Fruit fly (Drosophila melanogaster): Measurements from ENCODE around the gene CG33177.
A peak's percentile ranks its signal among the peaks of the same experiment; 100 is the strongest.

CG33177 gene

DNA sequence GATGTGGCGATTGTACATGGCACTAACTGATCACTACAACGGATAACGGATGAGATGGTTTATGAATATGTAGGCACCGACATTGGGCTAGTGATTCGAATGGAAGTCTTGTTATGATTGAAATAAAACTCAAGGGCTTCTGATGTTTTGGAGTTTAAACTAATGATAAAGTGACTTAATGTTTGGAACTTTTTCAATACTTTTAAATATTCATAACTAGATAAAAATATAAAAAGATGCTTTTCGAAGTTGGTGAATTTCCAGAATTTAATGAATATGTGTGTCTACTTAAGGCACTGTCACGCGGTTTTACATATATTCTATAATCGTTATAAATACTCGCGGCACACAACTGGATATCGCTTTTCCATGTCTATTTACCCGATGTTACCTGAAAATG, 14.8 kb downstream of the CG33177 start, which contains the start of gene CG9072:
TSS of gene CG9072 (minus strand) at position 101 of the 400 bp plus-strand sequence.
- no peak for TF ChIP-seq CG17801 (GFP tag; optimal IDR thresholded peaks at IDR 0.05; ENCODE audit: partially characterized antibody)

DNA sequence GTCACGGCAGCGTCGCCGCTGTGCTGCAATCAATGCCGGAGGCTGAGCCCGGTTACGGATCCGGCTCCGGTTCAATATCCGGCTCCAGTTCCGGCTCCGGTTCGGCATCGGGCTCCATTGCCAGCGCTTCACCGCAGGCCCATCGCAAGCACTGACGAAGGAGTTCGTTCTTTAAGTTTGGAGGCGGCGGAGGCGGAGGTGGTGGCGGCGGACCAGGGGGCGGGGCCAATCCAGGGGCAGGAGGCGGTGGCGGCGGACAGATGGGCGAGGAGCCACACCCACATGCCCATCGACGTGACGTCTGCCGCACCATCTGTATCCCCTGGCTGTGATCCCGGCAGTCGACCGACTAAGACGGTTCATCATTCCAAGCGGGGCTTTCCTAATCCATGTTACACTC, 30.7 kb downstream of the CG33177 start:
- no peak for TF ChIP-seq CG17801 (GFP tag; optimal IDR thresholded peaks at IDR 0.05; ENCODE audit: partially characterized antibody)

DNA sequence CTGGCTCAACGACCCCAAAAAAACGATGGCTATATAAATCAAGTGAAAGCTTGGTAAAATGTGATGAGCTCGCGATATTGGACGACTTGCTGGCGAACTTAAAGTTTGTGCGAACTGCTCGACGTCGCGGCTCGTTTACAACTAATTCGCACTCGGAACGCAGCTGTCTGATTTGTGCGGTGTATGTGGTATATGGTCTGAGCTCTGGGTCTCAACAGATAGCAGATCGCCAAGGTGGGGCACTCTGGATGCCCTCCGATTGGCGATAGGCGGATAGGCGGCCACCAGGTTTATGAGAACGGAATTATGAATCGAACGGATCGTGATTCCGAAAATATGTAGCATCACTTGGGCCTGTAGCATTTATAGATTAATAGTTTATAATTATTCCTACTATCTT, 35.2 kb downstream of the CG33177 start, which contains the start of gene Cyp4s3:
TSS of gene Cyp4s3 (minus strand) at position 146 of the 400 bp plus-strand sequence.
- TF ChIP-seq CG17801 (GFP tag; optimal IDR thresholded peaks at IDR 0.05; ENCODE audit: partially characterized antibody) = no peak

DNA sequence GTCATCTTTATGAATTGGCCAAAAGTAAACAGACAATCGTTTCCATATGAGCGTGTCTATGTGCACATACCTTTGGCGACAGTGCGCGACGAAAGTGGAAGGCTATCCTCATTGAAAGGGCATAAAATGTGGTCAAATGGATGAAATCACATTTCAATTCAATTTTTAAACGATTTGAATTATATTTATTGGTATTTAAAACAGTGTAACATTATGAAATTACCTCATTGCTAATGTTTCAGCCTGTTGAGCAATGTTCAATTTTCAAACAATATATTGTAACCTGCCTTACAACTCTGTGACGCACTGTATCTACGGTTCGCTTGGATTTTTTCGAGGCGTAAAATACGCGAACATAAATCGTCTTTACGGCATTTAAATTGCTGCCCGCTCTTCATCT, 38.9 kb downstream of the CG33177 start:
- peak; percentile 1 for TF ChIP-seq CG17801 (GFP tag; optimal IDR thresholded peaks at IDR 0.05; ENCODE audit: partially characterized antibody)

DNA sequence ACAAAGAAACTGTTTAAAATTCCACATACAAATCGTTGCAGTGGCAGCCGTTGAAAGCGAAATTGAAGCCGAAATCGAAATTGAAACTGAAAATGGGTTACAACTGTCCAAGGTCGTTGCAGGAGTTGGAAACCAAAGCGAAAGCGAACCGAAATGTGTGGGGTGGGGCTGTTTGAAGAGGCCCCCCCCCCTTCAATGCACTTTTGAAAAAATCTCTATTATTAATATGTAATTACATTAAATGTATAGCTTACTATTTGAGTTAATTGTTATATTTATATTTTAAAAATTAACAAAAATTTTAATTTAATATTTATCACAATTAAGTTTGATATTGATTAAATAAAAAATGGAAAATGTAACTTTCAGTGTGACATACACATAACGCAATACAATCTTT, 40.5 kb downstream of the CG33177 start:
- TF ChIP-seq CG17801 (GFP tag; optimal IDR thresholded peaks at IDR 0.05; ENCODE audit: partially characterized antibody) = no peak

DNA sequence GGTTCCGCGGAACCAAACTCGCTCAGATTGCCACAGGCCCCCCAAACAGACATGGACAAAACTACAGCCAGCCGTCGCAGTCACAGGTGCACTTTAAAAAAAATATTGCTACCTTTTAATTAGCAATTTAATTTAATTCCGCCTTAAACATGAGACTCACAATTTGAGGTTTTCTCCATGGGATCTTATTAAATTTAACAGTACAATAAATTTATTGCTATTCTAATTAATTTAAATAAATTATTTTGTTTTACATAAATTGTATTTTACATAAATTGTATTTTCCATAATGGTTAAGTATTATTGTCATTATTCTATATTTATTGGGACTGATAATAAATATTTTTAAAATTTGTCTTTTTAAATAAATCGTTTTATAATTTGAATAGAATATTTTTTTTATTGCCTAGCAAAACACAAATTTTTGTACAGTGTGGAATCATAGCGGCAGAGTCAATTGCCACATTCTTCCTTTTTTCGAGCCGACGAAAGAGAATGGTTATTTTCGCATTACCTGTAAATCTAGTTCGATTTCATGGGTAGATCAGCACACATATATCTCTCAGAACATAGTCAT, 42.3 kb downstream of the CG33177 start:
- TF ChIP-seq CG17801 (GFP tag; optimal IDR thresholded peaks at IDR 0.05; ENCODE audit: partially characterized antibody) = no peak

DNA sequence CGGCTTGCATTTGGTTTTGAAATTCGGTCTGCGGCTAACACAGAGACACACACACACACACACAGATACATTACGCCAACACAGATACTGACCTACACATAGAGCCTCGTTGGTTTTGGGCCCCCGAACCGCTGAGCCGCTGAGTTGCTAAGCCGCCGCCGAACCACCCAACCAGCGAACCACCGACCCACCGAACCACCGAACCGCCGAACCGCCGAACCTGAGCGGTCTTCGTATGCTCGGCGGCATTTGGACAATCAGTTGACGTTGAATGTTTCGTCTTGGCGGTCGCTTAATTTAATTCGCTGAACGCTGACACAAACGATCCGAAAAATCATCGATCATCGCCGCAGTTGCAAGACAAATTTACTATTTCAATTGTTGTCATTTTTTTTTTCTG, 44.3 kb downstream of the CG33177 start, which contains the start of gene drd:
TSS of gene drd (plus strand) at position 258 of the 400 bp plus-strand sequence.
- no peak for TF ChIP-seq CG17801 (GFP tag; optimal IDR thresholded peaks at IDR 0.05; ENCODE audit: partially characterized antibody)

DNA sequence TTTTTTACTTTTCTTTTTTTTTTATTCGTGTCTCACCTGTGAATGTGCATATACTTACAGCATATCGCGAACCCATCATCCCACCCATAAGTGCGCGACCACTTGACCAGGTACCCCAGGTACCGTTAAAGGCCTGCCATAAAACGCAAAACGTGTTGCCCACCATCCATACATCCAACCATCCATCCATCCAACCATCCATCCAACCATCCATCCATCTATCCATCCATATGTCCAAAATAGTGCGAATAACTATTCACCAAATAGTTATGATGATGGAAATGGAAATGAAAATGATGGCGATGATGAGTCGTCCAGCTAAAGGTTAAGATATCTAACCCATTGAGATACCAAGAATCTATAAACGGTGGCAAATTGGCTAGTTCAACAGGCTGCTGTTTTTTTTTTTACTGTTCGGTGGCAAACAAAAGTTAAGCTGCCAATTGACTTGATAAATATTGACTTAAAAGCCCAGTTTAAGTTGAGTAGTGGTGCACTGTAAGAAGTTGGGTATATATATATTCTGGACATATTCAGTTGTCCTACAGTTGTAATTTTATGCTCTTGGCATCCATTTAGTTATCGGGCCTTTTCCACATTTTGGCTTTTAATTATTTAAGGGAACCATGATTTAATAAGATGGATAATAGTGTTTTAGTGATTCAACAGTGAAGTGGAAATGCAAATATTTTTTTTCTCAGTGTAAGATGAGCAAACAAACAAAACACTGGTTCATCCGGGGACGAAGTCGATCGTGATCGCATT, 46.9 kb downstream of the CG33177 start:
- no peak for TF ChIP-seq CG17801 (GFP tag; optimal IDR thresholded peaks at IDR 0.05; ENCODE audit: partially characterized antibody)
